Worm (Caenorhabditis elegans): Measurements from ENCODE around the gene W07G1.1.

DNA sequence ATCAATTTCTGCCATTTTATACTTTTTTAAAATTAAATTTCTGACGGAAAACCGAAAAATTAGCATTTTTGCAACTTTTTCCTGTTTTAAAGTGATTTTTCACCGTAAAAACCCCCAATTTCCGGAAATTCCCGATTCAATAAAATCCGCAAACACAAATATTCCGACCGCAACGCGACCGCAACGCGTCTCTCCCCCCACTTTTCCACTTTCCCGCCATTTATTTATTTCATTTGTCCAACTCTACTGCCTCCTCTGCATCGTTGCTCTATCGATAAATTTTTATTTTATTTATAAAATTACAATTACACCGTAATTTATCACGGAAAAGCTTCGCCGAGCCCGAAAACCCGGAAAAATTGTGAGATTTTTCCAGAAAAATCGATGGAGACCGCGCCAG, 51.2 kb downstream of the W07G1.1 start, which contains the start of gene mcd-1:
- TF ChIP-seq ama-1 (optimal IDR thresholded peaks at IDR 0.05) (no peak), F13C5.2 (tag; optimal IDR thresholded peaks at IDR 0.05) (no peak), scrt-1 (GFP tag; IDR thresholded peaks at IDR 0.05) (no peak), flt-1 (GFP tag; IDR thresholded peaks at IDR 0.05) (no peak), ets-7 (tag; optimal IDR thresholded peaks at IDR 0.05) (no peak), tbx-11 (GFP tag; IDR thresholded peaks at IDR 0.05) (no peak), aly-1 (tag; optimal IDR thresholded peaks at IDR 0.05) (no peak), ceh-36 (tag; optimal IDR thresholded peaks at IDR 0.05) (no peak), tbx-37 (GFP tag; conservative IDR thresholded peaks at IDR 0.05) (no peak), tra-4 (tag; optimal IDR thresholded peaks at IDR 0.05) (no peak), hmbx-1 (tag; optimal IDR thresholded peaks at IDR 0.05) (no peak), B0310.2 (tag; optimal IDR thresholded peaks at IDR 0.05) (no peak)

All from whole organism, early embryonic.